Worm (Caenorhabditis elegans) whole organism, L2 larva: ENCODE measurements around the gene F59A6.10.

Experiments
- ceh-82 ChIP-seq: fragments of 150-350 bp; optimal IDR thresholded peaks from 2 replicates; lab custom pipeline; 2014; ENCODE audit warnings: missing biosample characterization, missing genetic modification characterization
- dmd-4 ChIP-seq: sonication (generic microtip); optimal IDR thresholded peaks from 2 replicates; lab custom pipeline; 2017; ENCODE audit warnings: missing biosample characterization, missing genetic modification characterization
- ztf-1 ChIP-seq: fragments of 200-800 bp; sonication (Bioruptor generic); conservative IDR thresholded peaks from 2 replicates; pipeline ENCODE4 v1.3.6; 2022; ENCODE audit warnings: missing genetic modification characterization, missing compliant biosample characterization

DNA sequence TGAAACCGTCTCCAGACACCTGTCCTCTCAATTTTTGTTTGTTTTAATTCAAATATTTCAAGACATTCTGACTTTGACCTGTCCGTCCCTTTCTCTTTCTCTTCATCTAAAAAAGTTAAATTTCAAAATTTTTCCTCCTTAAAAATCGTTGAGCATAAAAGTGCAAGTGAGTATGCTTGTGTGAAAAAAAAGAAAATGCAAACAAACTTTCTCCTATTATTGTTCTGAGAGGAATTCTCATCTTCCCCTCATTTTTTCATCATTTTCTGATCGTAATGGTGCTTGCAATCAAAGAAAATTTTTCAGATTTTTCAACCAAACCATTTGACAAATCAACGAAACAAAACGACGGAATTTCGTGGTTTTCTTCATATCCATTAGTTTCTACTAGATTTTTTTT lies 34.9 kb upstream of the F59A6.10 start, which contains the start of gene shc-2:
- TF ChIP-seq ceh-82 (no peak), ztf-1 (no peak), dmd-4 (tag; lab: Kevin White, UChicago) (no peak)
